Worm (Caenorhabditis elegans): Measurements from ENCODE around the gene lit-1.

DNA sequence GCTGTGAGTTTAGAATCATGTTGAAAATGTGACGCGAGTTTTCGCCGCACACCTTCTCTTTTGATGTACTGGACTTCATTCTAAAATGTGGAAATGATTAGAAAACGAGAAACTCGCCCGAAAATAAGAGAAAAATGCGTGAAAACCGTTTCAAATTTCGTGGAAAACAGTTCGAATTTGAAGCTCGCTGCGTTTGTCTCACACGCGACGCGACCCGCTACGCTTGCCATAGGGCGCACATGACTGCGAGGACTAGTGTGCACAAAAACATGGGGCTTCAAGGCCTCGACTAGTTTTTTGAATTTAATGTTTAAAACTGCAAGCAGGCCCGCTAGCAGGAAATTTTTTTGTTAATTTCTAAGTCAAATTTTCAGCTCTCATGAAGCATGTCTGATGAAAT, 69.4 kb downstream of the lit-1 start, which contains the start of the genes cyk-4 and pdr-1:
- no peak for TF ChIP-seq nhr-179 (tag; optimal IDR thresholded peaks at IDR 0.05)
- no peak for TF ChIP-seq egrh-3 (GFP tag; IDR thresholded peaks at IDR 0.05)
- TF ChIP-seq Y79H2A.3 (GFP tag; conservative IDR thresholded peaks at IDR 0.05) = no peak
- TF ChIP-seq C06A6.2 (GFP tag; conservative IDR thresholded peaks at IDR 0.05) = no peak
- no peak for TF ChIP-seq ZK185.1 (tag; optimal IDR thresholded peaks at IDR 0.05; ENCODE audit: poor library complexity, severe bottlenecking)
- no peak for TF ChIP-seq ztf-22 (GFP tag; optimal IDR thresholded peaks at IDR 0.05)
- no peak for TF ChIP-seq ama-1 (optimal IDR thresholded peaks at IDR 0.05)
- TF ChIP-seq ama-1 (GFP tag; optimal IDR thresholded peaks at IDR 0.05) = no peak
- peak; percentile 58 for TF ChIP-seq lin-54 (GFP tag; optimal IDR thresholded peaks at IDR 0.05)
- TF ChIP-seq dpl-1 (GFP tag; optimal IDR thresholded peaks at IDR 0.05) = no peak
